Worm (Caenorhabditis elegans): ENCODE results near the gene pos-1.

- TF ChIP-seq lag-1 (GFP tag; IDR thresholded peaks at IDR 0.05) (no peak), unc-62 (GFP tag; optimal IDR thresholded peaks at IDR 0.05) (no peak), efl-1 (GFP tag; optimal IDR thresholded peaks at IDR 0.05) (no peak), snpc-4 (GFP tag; optimal IDR thresholded peaks at IDR 0.05) (no peak), snpc-4 (tag; optimal IDR thresholded peaks at IDR 0.05) (no peak), lsl-1 (GFP tag; optimal IDR thresholded peaks at IDR 0.05) (no peak), nhr-90 (tag; optimal IDR thresholded peaks at IDR 0.05) (no peak), ztf-6 (GFP tag; IDR thresholded peaks at IDR 0.05) (no peak), pha-4 (tag; optimal IDR thresholded peaks at IDR 0.05) (no peak), F22D6.2 (tag; optimal IDR thresholded peaks at IDR 0.05) (no peak), attf-6 (GFP tag; IDR thresholded peaks at IDR 0.05) (no peak), lin-40 (tag; optimal IDR thresholded peaks at IDR 0.05) (no peak), F57A8.1 (GFP tag; optimal IDR thresholded peaks at IDR 0.05) (no peak), atf-7 (tag; optimal IDR thresholded peaks at IDR 0.05) (no peak), B0261.1 (tag; optimal IDR thresholded peaks at IDR 0.05) (no peak)
Observed at ce11 chrV:8434400-8434827, 20.5 kb downstream of the pos-1 start.

Measured in whole organism, young adult.